Fruit fly (Drosophila melanogaster) whole organism, embryonic: ENCODE measurements around the gene Gnmt.

Experiments
- Abd-B ChIP-seq: fragments of 200-800 bp; sonication (Bioruptor generic); optimal IDR thresholded peaks from 2 replicates; lab custom pipeline; 2018; ENCODE audit warnings: missing biosample characterization, mild to moderate bottlenecking, missing genetic modification characterization, moderate library complexity
- Atf-2 ChIP-seq: fragments of 200-800 bp; sonication (Bioruptor generic); optimal IDR thresholded peaks from 2 replicates; lab custom pipeline; 2016; ENCODE audit warnings: missing biosample characterization, missing genetic modification characterization
- BEAF-32 ChIP-seq: fragments of 200-800 bp; sonication (Bioruptor generic); optimal IDR thresholded peaks from 3 replicates; lab custom pipeline; 2017; ENCODE audit warnings: missing biosample characterization, missing genetic modification characterization, mild to moderate bottlenecking, moderate library complexity, missing genetic modification reagents
- CG10431 ChIP-seq: fragments of 200-800 bp; sonication (Bioruptor generic); optimal IDR thresholded peaks from 3 replicates; lab custom pipeline; 2018; ENCODE audit warnings: missing biosample characterization, mild to moderate bottlenecking, missing genetic modification characterization
- CG12659 ChIP-seq: fragments of 200-800 bp; sonication (Bioruptor generic); optimal IDR thresholded peaks from 3 replicates; lab custom pipeline; 2017; ENCODE audit warnings: mild to moderate bottlenecking, missing biosample characterization, missing genetic modification reagents, missing genetic modification characterization
- CG13287 ChIP-seq: fragments of 200-800 bp; sonication (Bioruptor generic); IDR thresholded peaks from 2 replicates; pipeline ENCODE4 v1.3.6; 2022; ENCODE audit warnings: missing biosample characterization, missing genetic modification characterization; ENCODE audit not compliant: partially characterized antibody
- CG13296 ChIP-seq: fragments of 200-800 bp; sonication (Bioruptor generic); optimal IDR thresholded peaks from 3 replicates; lab custom pipeline; 2018; ENCODE audit warnings: missing biosample characterization, mild to moderate bottlenecking, missing genetic modification characterization
- CG14710 ChIP-seq: fragments of 200-800 bp; sonication (Bioruptor generic); optimal IDR thresholded peaks from 3 replicates; lab custom pipeline; 2019; ENCODE audit warnings: missing biosample characterization, mild to moderate bottlenecking, missing genetic modification characterization, moderate library complexity
- CG15601 ChIP-seq: fragments of 200-800 bp; sonication (Bioruptor generic); optimal IDR thresholded peaks from 3 replicates; lab custom pipeline; 2019; ENCODE audit warnings: missing biosample characterization, mild to moderate bottlenecking, missing genetic modification characterization, moderate library complexity
- CG18476 ChIP-seq: fragments of 200-800 bp; sonication (Bioruptor generic); optimal IDR thresholded peaks from 2 replicates; lab custom pipeline; 2016; ENCODE audit warnings: missing biosample characterization, mild to moderate bottlenecking, missing genetic modification characterization
- CG2116 ChIP-seq: fragments of 200-800 bp; sonication (Bioruptor generic); optimal IDR thresholded peaks from 3 replicates; lab custom pipeline; 2018; ENCODE audit warnings: missing biosample characterization, mild to moderate bottlenecking, missing genetic modification characterization
- CG30020 ChIP-seq: fragments of 200-800 bp; optimal IDR thresholded peaks from 2 replicates; lab custom pipeline; 2019; ENCODE audit warnings: missing biosample characterization, mild to moderate bottlenecking, missing genetic modification characterization, moderate library complexity
- CG3281 ChIP-seq: fragments of 200-800 bp; sonication (Bioruptor generic); optimal IDR thresholded peaks from 3 replicates; lab custom pipeline; 2017; ENCODE audit warnings: missing biosample characterization, mild to moderate bottlenecking, missing genetic modification characterization
- CG33557 ChIP-seq: fragments of 200-800 bp; sonication (Bioruptor generic); optimal IDR thresholded peaks from 2 replicates; lab custom pipeline; 2019; ENCODE audit warnings: missing biosample characterization, mild to moderate bottlenecking, missing genetic modification characterization, moderate library complexity
- CG3838 ChIP-seq: fragments of 200-800 bp; sonication (Bioruptor generic); optimal IDR thresholded peaks from 3 replicates; lab custom pipeline; 2016; ENCODE audit warnings: missing biosample characterization, missing genetic modification characterization
- CG3995 ChIP-seq: fragments of 200-800 bp; sonication (Bioruptor generic); optimal IDR thresholded peaks from 3 replicates; lab custom pipeline; 2016; ENCODE audit warnings: missing biosample characterization, missing genetic modification characterization
- CG4617 ChIP-seq: fragments of 200-800 bp; sonication (Bioruptor generic); optimal IDR thresholded peaks from 3 replicates; lab custom pipeline; 2016; ENCODE audit warnings: missing biosample characterization, missing genetic modification characterization, borderline replicate concordance
- CG7963 ChIP-seq: fragments of 200-800 bp; sonication (Bioruptor generic); IDR thresholded peaks from 3 replicates; pipeline ENCODE4 v1.3.6; 2022; ENCODE audit warnings: missing biosample characterization, missing genetic modification characterization; ENCODE audit not compliant: partially characterized antibody
- D ChIP-seq, 2 experiments: fragments of 200-800 bp in 1 of 2; fragments of >200 bp in 1 of 2; sonication (Bioruptor generic) in 1 of 2; optimal IDR thresholded peaks; 2 replicates in 1 of 2; 3 replicates in 1 of 2; lab custom pipeline; 2017; ENCODE audit warnings: mild to moderate bottlenecking in 1 of 2, missing biosample characterization in 1 of 2, missing genetic modification characterization in 1 of 2, missing genetic modification reagents in 1 of 2
- Dek ChIP-seq: fragments of 200-800 bp; sonication (Bioruptor generic); optimal IDR thresholded peaks from 3 replicates; lab custom pipeline; 2019; ENCODE audit warnings: missing biosample characterization, mild to moderate bottlenecking, missing genetic modification characterization, moderate library complexity
- Ets65A ChIP-seq: fragments of 200-800 bp; sonication (Bioruptor generic); peaks from one replicate; lab custom pipeline; 2016; ENCODE audit warnings: missing biosample characterization, missing genetic modification characterization
- Ets97D ChIP-seq: fragments of 200-800 bp; sonication (Bioruptor generic); optimal IDR thresholded peaks from 3 replicates; lab custom pipeline; 2016; ENCODE audit warnings: missing biosample characterization, missing genetic modification characterization
- Lhr ChIP-seq: fragments of 200-800 bp; sonication (Bioruptor generic); optimal IDR thresholded peaks from 3 replicates; lab custom pipeline; 2017; ENCODE audit warnings: mild to moderate bottlenecking, missing biosample characterization, missing genetic modification reagents, missing genetic modification characterization
- MBD-R2 ChIP-seq: fragments of 200-800 bp; sonication (Bioruptor generic); IDR thresholded peaks from 2 replicates; pipeline ENCODE4 v1.3.6; 2022; ENCODE audit warnings: missing biosample characterization, missing genetic modification characterization
- Med ChIP-seq: fragments of 200-800 bp; sonication (Bioruptor generic); peaks from one replicate; lab custom pipeline; 2016; ENCODE audit warnings: missing biosample characterization, missing genetic modification characterization, mild to moderate bottlenecking, inconsistent platforms, moderate library complexity
- Pdp1 ChIP-seq, 2 experiments: fragments of 200-800 bp; sonication (Bioruptor generic); optimal IDR thresholded peaks; 3 replicates each; lab custom pipeline; 2016; ENCODE audit warnings: missing biosample characterization in 2 of 2, missing genetic modification characterization in 2 of 2, mild to moderate bottlenecking in 1 of 2, moderate library complexity in 1 of 2
- Sry-δ ChIP-seq: fragments of 200-800 bp; sonication (Bioruptor generic); optimal IDR thresholded peaks from 2 replicates; lab custom pipeline; 2016; ENCODE audit warnings: missing biosample characterization, missing genetic modification characterization
- TFAM ChIP-seq: fragments of 200-800 bp; sonication (Bioruptor generic); optimal IDR thresholded peaks from 2 replicates; lab custom pipeline; 2017; ENCODE audit warnings: missing biosample characterization, missing genetic modification characterization, inconsistent platforms
- amos ChIP-seq: fragments of 200-800 bp; sonication (Bioruptor generic); IDR thresholded peaks from 2 replicates; pipeline ENCODE4 v1.3.6; 2022; ENCODE audit warnings: missing biosample characterization, missing genetic modification characterization; ENCODE audit not compliant: partially characterized antibody
- crol ChIP-seq: fragments of 200-800 bp; sonication (Bioruptor generic); IDR thresholded peaks from 2 replicates; pipeline ENCODE4 v1.3.6; 2022; ENCODE audit warnings: missing biosample characterization, missing genetic modification characterization
- exex ChIP-seq: fragments of 200-800 bp; sonication (Bioruptor generic); optimal IDR thresholded peaks from 4 replicates; lab custom pipeline; 2018; ENCODE audit warnings: missing biosample characterization, mild to moderate bottlenecking, missing genetic modification characterization, moderate library complexity
- gfzf ChIP-seq: fragments of 200-800 bp; sonication (Bioruptor generic); optimal IDR thresholded peaks from 2 replicates; lab custom pipeline; 2016; ENCODE audit warnings: missing biosample characterization, mild to moderate bottlenecking, missing genetic modification characterization, moderate library complexity
- gsb-n ChIP-seq: fragments of 200-800 bp; sonication (Bioruptor generic); optimal IDR thresholded peaks from 3 replicates; lab custom pipeline; 2018; ENCODE audit warnings: missing biosample characterization, mild to moderate bottlenecking, missing genetic modification characterization
- hth ChIP-seq: fragments of >200 bp; optimal IDR thresholded peaks from 2 replicates; lab custom pipeline; 2017; ENCODE audit warnings: inconsistent platforms
- knrl ChIP-seq: fragments of 200-800 bp; sonication (Bioruptor generic); IDR thresholded peaks from 3 replicates; pipeline ENCODE4 v1.3.6; 2022; ENCODE audit warnings: missing biosample characterization, missing genetic modification characterization; ENCODE audit not compliant: partially characterized antibody
- lov ChIP-seq, 2 experiments: fragments of 200-800 bp in 1 of 2; fragments of >200 bp in 1 of 2; sonication (Bioruptor generic) in 1 of 2; IDR thresholded peaks in 1 of 2; optimal IDR thresholded peaks in 1 of 2; 2 replicates in 1 of 2; 3 replicates in 1 of 2; pipeline versions ENCODE4 v1.3.6 to Lab custom; 2017 to 2022; ENCODE audit warnings: missing biosample characterization in 1 of 2, missing genetic modification characterization in 1 of 2
- nmo ChIP-seq: fragments of 200-800 bp; sonication (Bioruptor generic); optimal IDR thresholded peaks from 2 replicates; lab custom pipeline; 2018; ENCODE audit warnings: missing biosample characterization, mild to moderate bottlenecking, missing genetic modification characterization, moderate library complexity
- pita ChIP-seq: fragments of 200-800 bp; sonication (Bioruptor generic); optimal IDR thresholded peaks from 2 replicates; lab custom pipeline; 2017; ENCODE audit warnings: missing biosample characterization, mild to moderate bottlenecking, missing genetic modification characterization
- pzg ChIP-seq: fragments of 200-800 bp; sonication (Bioruptor generic); optimal IDR thresholded peaks from 3 replicates; lab custom pipeline; 2018; ENCODE audit warnings: missing biosample characterization, mild to moderate bottlenecking, missing genetic modification characterization, moderate library complexity
- rib ChIP-seq: fragments of 200-800 bp; sonication (Bioruptor generic); IDR thresholded peaks from 2 replicates; pipeline ENCODE4 v1.3.6; 2022; ENCODE audit warnings: missing biosample characterization, missing genetic modification characterization
- sug ChIP-seq: fragments of 200-800 bp; optimal IDR thresholded peaks from 2 replicates; lab custom pipeline; 2019; ENCODE audit warnings: missing biosample characterization, mild to moderate bottlenecking, missing genetic modification characterization, moderate library complexity
- trem ChIP-seq: fragments of 200-800 bp; optimal IDR thresholded peaks from 3 replicates; lab custom pipeline; 2019; ENCODE audit warnings: missing biosample characterization, mild to moderate bottlenecking, missing genetic modification characterization, moderate library complexity
- trh ChIP-seq: fragments of 200-800 bp; sonication (Bioruptor generic); optimal IDR thresholded peaks from 2 replicates; lab custom pipeline; 2016; ENCODE audit warnings: missing biosample characterization, missing genetic modification characterization
- unc-4 ChIP-seq: fragments of 200-800 bp; sonication (Bioruptor generic); IDR thresholded peaks from 2 replicates; pipeline ENCODE4 v1.3.6; 2022; ENCODE audit warnings: missing biosample characterization, missing genetic modification characterization; ENCODE audit not compliant: partially characterized antibody
- zen ChIP-seq: fragments of 200-800 bp; sonication (Bioruptor generic); optimal IDR thresholded peaks from 3 replicates; lab custom pipeline; 2018; ENCODE audit warnings: missing biosample characterization, mild to moderate bottlenecking, missing genetic modification characterization, moderate library complexity

The Gnmt gene

dm6 chr3R:12691422-12692101, 17.2 kb downstream of the Gnmt start, which contains the start of gene Arp1 (continued):
- TF ChIP-seq MBD-R2 (GFP tag; lab: Robert Waterston, UW) (peak; percentile 40; the same call in 1 of the 2 replicates), CG4617 (peak; percentile 83), CG10431 (GFP tag; lab: Kevin White, UChicago) (peak; percentile 52), sug (peak; percentile 42), CG3995 (GFP tag; lab: Kevin White, UChicago) (peak; percentile 15), Ets65A (GFP tag; lab: Kevin White, UChicago) (no peak), CG3281 (no peak), Abd-B (GFP tag; lab: Kevin White, UChicago) (peak; percentile 34), CG7963 (GFP tag; lab: Robert Waterston, UW) (no peak), BEAF-32 (GFP tag; lab: Kevin White, UChicago) (peak; percentile 35), CG30020 (peak; percentile 28), CG13287 (GFP tag; lab: Robert Waterston, UW) (peak; percentile 23; the same call in 1 of the 2 replicates), CG3838 (no peak), zen (tag; lab: Kevin White, UChicago) (no peak), Dek (tag; lab: Kevin White, UChicago) (peak; percentile 33), Atf-2 (GFP tag; lab: Kevin White, UChicago) (no peak), CG12659 (peak; percentile 68), pzg (GFP tag; lab: Kevin White, UChicago) (peak; percentile 59), nmo (GFP tag; lab: Kevin White, UChicago) (peak; percentile 39), gfzf (GFP tag; lab: Kevin White, UChicago) (peak; percentile 82), pita (peak; percentile 52), CG14710 (tag; lab: Kevin White, UChicago) (peak; percentile 54), CG2116 (GFP tag; lab: Kevin White, UChicago) (peak; percentile 7), hth (lab: Kevin White, UChicago) (no peak), Med (GFP tag; lab: Kevin White, UChicago) (peak; percentile 8), CG13296 (GFP tag; lab: Kevin White, UChicago) (no peak), Lhr (GFP tag; lab: Kevin White, UChicago) (peak; percentile 81), exex (tag; lab: Kevin White, UChicago) (no peak), Pdp1 (GFP tag; optimal IDR thresholded peaks at IDR 0.05; lab: Kevin White, UChicago) (peak in 1 of 2 experiments; percentile 41), gsb-n (peak; percentile 13), amos (GFP tag; lab: Robert Waterston, UW) (peak; percentile 9; the same call in 1 of the 2 replicates), crol (GFP tag; lab: Robert Waterston, UW) (peak; percentile 64; the same call in 1 of the 2 replicates), Sry-δ (GFP tag; lab: Kevin White, UChicago) (no peak), trem (tag; lab: Kevin White, UChicago) (peak; percentile 50), CG15601 (tag; lab: Kevin White, UChicago) (peak; percentile 59), Ets97D (GFP tag; lab: Kevin White, UChicago) (peak; percentile 2), knrl (GFP tag; lab: Robert Waterston, UW) (peak; percentile 49; the same call in 1 of the 3 replicates), trh (GFP tag; lab: Kevin White, UChicago) (no peak), CG33557 (no peak), CG18476 (GFP tag; lab: Kevin White, UChicago) (no peak), lov (optimal IDR thresholded peaks at IDR 0.05; lab: Kevin White, UChicago) (no peak), lov (GFP tag; IDR thresholded peaks at IDR 0.05; lab: Robert Waterston, UW) (no peak), D (optimal IDR thresholded peaks at IDR 0.05; lab: Kevin White, UChicago) (no peak), D (GFP tag; optimal IDR thresholded peaks at IDR 0.05; lab: Kevin White, UChicago) (no peak), rib (no peak), TFAM (GFP tag; lab: Kevin White, UChicago) (no peak), unc-4 (GFP tag; lab: Robert Waterston, UW) (0 out of 2 replicates have a peak, but pooled peaks have one; percentile 19)
